Worm (Caenorhabditis elegans): ENCODE results near the gene Y51A2B.2.

DNA sequence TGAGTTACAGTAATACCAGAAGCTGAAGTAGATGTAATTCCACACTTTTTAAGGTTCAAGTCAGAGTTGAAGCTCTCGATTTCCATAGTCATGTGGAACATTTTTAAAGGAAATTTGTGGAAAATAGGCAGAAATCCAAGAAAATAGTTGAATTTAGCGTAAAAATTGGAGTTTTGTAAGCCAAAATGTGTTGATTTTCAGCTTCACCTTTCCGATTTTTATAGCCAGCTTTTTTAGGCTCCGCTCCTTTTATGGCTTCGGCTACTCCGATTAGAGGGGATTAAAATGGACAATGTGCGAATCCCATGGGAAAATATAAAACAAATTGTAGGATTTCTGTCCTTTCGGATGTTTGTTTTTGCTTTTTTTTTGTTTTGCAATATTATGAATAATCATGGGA is 6.0 kb upstream of the Y51A2B.2 start, which contains the start of gene C08E8.6:
- no peak for TF ChIP-seq W03F9.2 (tag; optimal IDR thresholded peaks at IDR 0.05)
- no peak for TF ChIP-seq him-1 (tag; optimal IDR thresholded peaks at IDR 0.05)
- TF ChIP-seq dao-5 (tag; optimal IDR thresholded peaks at IDR 0.05), result no peak
